Fruit fly (Drosophila melanogaster) whole organism, embryonic: ENCODE results near the gene CG42847.

ENCODE experiments used
- Awh ChIP-seq: fragments of 200-800 bp; sonication (Bioruptor generic); IDR thresholded peaks from 2 replicates; pipeline ENCODE4, ENCODE4 v1.3.6; 2022; ENCODE audit warnings: missing biosample characterization, missing genetic modification characterization
- Bteb2 ChIP-seq: fragments of 200-800 bp; sonication (Bioruptor generic); optimal IDR thresholded peaks from 2 replicates; lab custom pipeline; 2016; ENCODE audit warnings: missing biosample characterization, missing genetic modification characterization
- CG10209 ChIP-seq: fragments of 200-800 bp; sonication (Bioruptor generic); optimal IDR thresholded peaks from 3 replicates; lab custom pipeline; 2017; ENCODE audit warnings: missing biosample characterization, mild to moderate bottlenecking, missing genetic modification characterization, missing genetic modification reagents
- CG1024 ChIP-seq: fragments of 200-800 bp; sonication (Bioruptor generic); IDR thresholded peaks from 2 replicates; pipeline ENCODE4 v1.3.6; 2022; ENCODE audit warnings: missing biosample characterization, missing genetic modification characterization
- CG10321 ChIP-seq: fragments of 200-800 bp; sonication (Bioruptor generic); IDR thresholded peaks from 2 replicates; pipeline ENCODE4 v1.3.6; 2022; ENCODE audit warnings: missing biosample characterization, missing genetic modification characterization
- CG11093 ChIP-seq: fragments of 200-800 bp; sonication (Bioruptor generic); IDR thresholded peaks from 3 replicates; pipeline ENCODE4 v1.3.6; 2022; ENCODE audit warnings: missing biosample characterization, missing genetic modification characterization
- CG12391 ChIP-seq: fragments of 200-800 bp; sonication (Bioruptor generic); optimal IDR thresholded peaks from 3 replicates; lab custom pipeline; 2018; ENCODE audit warnings: missing biosample characterization, mild to moderate bottlenecking, missing genetic modification characterization, moderate library complexity
- CG12744 ChIP-seq: fragments of 200-800 bp; sonication (Bioruptor generic); optimal IDR thresholded peaks from 2 replicates; lab custom pipeline; 2016; ENCODE audit warnings: missing biosample characterization, missing genetic modification characterization
- CG14860 ChIP-seq: fragments of 200-800 bp; sonication (Bioruptor generic); IDR thresholded peaks from 3 replicates; pipeline ENCODE4 v1.3.6; 2022; ENCODE audit warnings: missing biosample characterization, missing genetic modification characterization; ENCODE audit not compliant: partially characterized antibody
- CG15073 ChIP-seq: fragments of 200-800 bp; sonication (Bioruptor generic); optimal IDR thresholded peaks from 2 replicates; lab custom pipeline; 2016; ENCODE audit warnings: missing biosample characterization, missing genetic modification characterization
- CG15696 ChIP-seq: fragments of 200-800 bp; sonication (Bioruptor generic); optimal IDR thresholded peaks from 2 replicates; lab custom pipeline; 2019; ENCODE audit warnings: missing biosample characterization, mild to moderate bottlenecking, missing genetic modification characterization, moderate library complexity
- CG1832 ChIP-seq: fragments of 200-800 bp; sonication (Bioruptor generic); optimal IDR thresholded peaks from 2 replicates; lab custom pipeline; 2017; ENCODE audit warnings: missing biosample characterization, mild to moderate bottlenecking, missing genetic modification characterization, inconsistent platforms
- CG2202 ChIP-seq: fragments of 200-800 bp; sonication (Bioruptor generic); optimal IDR thresholded peaks from 2 replicates; lab custom pipeline; 2018; ENCODE audit warnings: missing biosample characterization, mild to moderate bottlenecking, missing genetic modification characterization
- CG30431 ChIP-seq: fragments of 200-800 bp; sonication (Bioruptor generic); optimal IDR thresholded peaks from 2 replicates; lab custom pipeline; 2017; ENCODE audit warnings: missing biosample characterization, missing genetic modification characterization
- CG32772 ChIP-seq: fragments of 200-800 bp; sonication (Bioruptor generic); IDR thresholded peaks from 2 replicates; pipeline ENCODE4 v1.3.6; 2022; ENCODE audit warnings: missing biosample characterization, missing genetic modification characterization
- CG4707 ChIP-seq: fragments of 200-800 bp; sonication (Bioruptor generic); optimal IDR thresholded peaks from 2 replicates; lab custom pipeline; 2018; ENCODE audit warnings: missing biosample characterization, mild to moderate bottlenecking, missing genetic modification characterization, moderate library complexity
- CG5180 ChIP-seq: fragments of 200-800 bp; sonication (Bioruptor generic); optimal IDR thresholded peaks from 3 replicates; lab custom pipeline; 2017; ENCODE audit warnings: missing biosample characterization, missing genetic modification characterization, mild to moderate bottlenecking, moderate library complexity, missing genetic modification reagents
- CG8944 ChIP-seq: fragments of 200-800 bp; sonication (Bioruptor generic); optimal IDR thresholded peaks from 3 replicates; lab custom pipeline; 2016; ENCODE audit warnings: missing biosample characterization, missing genetic modification characterization
- CG9215 ChIP-seq: fragments of 200-800 bp; sonication (Bioruptor generic); IDR thresholded peaks from 2 replicates; pipeline ENCODE4 v1.3.6; 2022; ENCODE audit warnings: missing biosample characterization, missing genetic modification characterization
- CG9932 ChIP-seq: fragments of 200-800 bp; sonication (Bioruptor generic); IDR thresholded peaks from 2 replicates; pipeline ENCODE4 v1.3.6; 2022; ENCODE audit warnings: missing biosample characterization, missing genetic modification characterization
- D ChIP-seq, 2 experiments: fragments of 200-800 bp in 1 of 2; fragments of >200 bp in 1 of 2; sonication (Bioruptor generic) in 1 of 2; optimal IDR thresholded peaks; 2 replicates in 1 of 2; 3 replicates in 1 of 2; lab custom pipeline; 2017; ENCODE audit warnings: mild to moderate bottlenecking in 1 of 2, missing biosample characterization in 1 of 2, missing genetic modification characterization in 1 of 2, missing genetic modification reagents in 1 of 2
- Ets97D ChIP-seq: fragments of 200-800 bp; sonication (Bioruptor generic); optimal IDR thresholded peaks from 3 replicates; lab custom pipeline; 2016; ENCODE audit warnings: missing biosample characterization, missing genetic modification characterization
- H2.0 ChIP-seq: fragments of 200-800 bp; sonication (Bioruptor generic); IDR thresholded peaks from 2 replicates; pipeline ENCODE4 v1.3.6; 2022; ENCODE audit warnings: missing biosample characterization, missing genetic modification characterization
- HLH54F ChIP-seq: fragments of 200-800 bp; sonication (Bioruptor generic); optimal IDR thresholded peaks from 3 replicates; lab custom pipeline; 2016; ENCODE audit warnings: missing biosample characterization, missing genetic modification characterization
- Hsf ChIP-seq: fragments of 200-800 bp; sonication (Bioruptor generic); optimal IDR thresholded peaks from 3 replicates; lab custom pipeline; 2016; ENCODE audit warnings: missing biosample characterization, missing genetic modification characterization
- Nf-YB ChIP-seq: fragments of 200-800 bp; sonication (Bioruptor generic); optimal IDR thresholded peaks from 3 replicates; lab custom pipeline; 2019; ENCODE audit warnings: missing biosample characterization, mild to moderate bottlenecking, missing genetic modification characterization, moderate library complexity
- Side ChIP-seq: fragments of 200-800 bp; sonication (Bioruptor generic); optimal IDR thresholded peaks from 2 replicates; lab custom pipeline; 2016; ENCODE audit warnings: missing biosample characterization, missing genetic modification characterization
- Sin3A ChIP-seq: fragments of >200 bp; optimal IDR thresholded peaks from 2 replicates; lab custom pipeline; 2018
- TFAM ChIP-seq: fragments of 200-800 bp; sonication (Bioruptor generic); optimal IDR thresholded peaks from 2 replicates; lab custom pipeline; 2017; ENCODE audit warnings: missing biosample characterization, missing genetic modification characterization, inconsistent platforms
- Usf ChIP-seq: fragments of 200-800 bp; sonication (Bioruptor generic); optimal IDR thresholded peaks from 2 replicates; lab custom pipeline; 2017; ENCODE audit warnings: missing genotype, missing biosample characterization, missing genetic modification characterization
- YL-1 ChIP-seq: fragments of 200-800 bp; sonication (Bioruptor generic); optimal IDR thresholded peaks from 3 replicates; lab custom pipeline; 2017; ENCODE audit warnings: missing biosample characterization, mild to moderate bottlenecking, missing genetic modification characterization
- ab ChIP-seq: fragments of 200-800 bp; sonication (Bioruptor generic); optimal IDR thresholded peaks from 2 replicates; lab custom pipeline; 2016; ENCODE audit warnings: missing biosample characterization, missing genetic modification characterization
- cad ChIP-seq: fragments of >200 bp; optimal IDR thresholded peaks from 2 replicates; lab custom pipeline; 2017; ENCODE audit warnings: missing biosample characterization, missing genetic modification characterization
- chif ChIP-seq, 2 experiments: fragments of 200-800 bp; sonication (Bioruptor generic); optimal IDR thresholded peaks; 3 replicates each; lab custom pipeline; 2016; ENCODE audit warnings: missing biosample characterization in 2 of 2, missing genetic modification characterization in 2 of 2
- chn ChIP-seq: fragments of 200-800 bp; sonication (Bioruptor generic); optimal IDR thresholded peaks from 2 replicates; lab custom pipeline; 2016; ENCODE audit warnings: missing biosample characterization, missing genetic modification characterization
- danr ChIP-seq: fragments of 200-800 bp; sonication (Bioruptor generic); IDR thresholded peaks from 2 replicates; pipeline ENCODE4 v1.3.6; 2022; ENCODE audit warnings: missing biosample characterization, missing genetic modification characterization
- dimm ChIP-seq: fragments of 200-800 bp; sonication (Bioruptor generic); IDR thresholded peaks from 2 replicates; pipeline ENCODE4 v1.3.6; 2022; ENCODE audit warnings: missing biosample characterization, missing genetic modification characterization
- fd64A ChIP-seq: fragments of 200-800 bp; sonication (Bioruptor generic); optimal IDR thresholded peaks from 3 replicates; lab custom pipeline; 2018; ENCODE audit warnings: missing biosample characterization, mild to moderate bottlenecking, missing genetic modification characterization
- ftz-f1 ChIP-seq: fragments of 200-800 bp; sonication (Bioruptor generic); optimal IDR thresholded peaks from 2 replicates; lab custom pipeline; 2016; ENCODE audit warnings: missing biosample characterization, missing genetic modification characterization
- hbn ChIP-seq: fragments of 200-800 bp; sonication (Bioruptor generic); IDR thresholded peaks from 2 replicates; pipeline ENCODE4 v1.3.6; 2022; ENCODE audit warnings: missing biosample characterization, missing genetic modification characterization; ENCODE audit not compliant: partially characterized antibody
- p53 ChIP-seq: fragments of 200-800 bp; sonication (Bioruptor generic); optimal IDR thresholded peaks from 2 replicates; lab custom pipeline; 2016; ENCODE audit warnings: missing biosample characterization, missing genetic modification characterization
- pan ChIP-seq, 4 experiments: fragments of >200 bp in 3 of 4; fragments of 200-800 bp in 1 of 4; sonication (Bioruptor generic) in 1 of 4; optimal IDR thresholded peaks in 3 of 4; IDR thresholded peaks in 1 of 4; 2 replicates each; pipeline versions ENCODE4 v1.3.6 to Lab custom; 2017 to 2022; ENCODE audit warnings: missing biosample characterization in 2 of 4, missing genetic modification characterization in 2 of 4, mixed read lengths in 1 of 4
- pfk ChIP-seq: fragments of 200-800 bp; sonication (Bioruptor generic); optimal IDR thresholded peaks from 2 replicates; lab custom pipeline; 2018; ENCODE audit warnings: missing biosample characterization, mild to moderate bottlenecking, missing genetic modification characterization, moderate library complexity
- pzg ChIP-seq: fragments of 200-800 bp; sonication (Bioruptor generic); optimal IDR thresholded peaks from 3 replicates; lab custom pipeline; 2018; ENCODE audit warnings: missing biosample characterization, mild to moderate bottlenecking, missing genetic modification characterization, moderate library complexity
- ranshi ChIP-seq: fragments of 200-800 bp; sonication (Bioruptor generic); IDR thresholded peaks from 2 replicates; pipeline ENCODE4 v1.3.6; 2022; ENCODE audit warnings: missing biosample characterization, missing genetic modification characterization
- sim ChIP-seq: fragments of 200-800 bp; sonication (Bioruptor generic); IDR thresholded peaks from 2 replicates; pipeline ENCODE4 v1.3.6; 2022; ENCODE audit warnings: missing biosample characterization, missing genetic modification characterization
- sisA ChIP-seq: fragments of 200-800 bp; sonication (Bioruptor generic); IDR thresholded peaks from 2 replicates; pipeline ENCODE4 v1.3.6; 2022; ENCODE audit warnings: missing biosample characterization, missing genetic modification characterization
- ssp ChIP-seq: fragments of 200-800 bp; sonication (Bioruptor generic); IDR thresholded peaks from 2 replicates; pipeline ENCODE4 v1.3.6; 2022; ENCODE audit warnings: missing biosample characterization, missing genetic modification characterization
- tap ChIP-seq: fragments of 200-800 bp; optimal IDR thresholded peaks from 3 replicates; lab custom pipeline; 2019; ENCODE audit warnings: missing biosample characterization, mild to moderate bottlenecking, missing genetic modification characterization, moderate library complexity
- tll ChIP-seq, 2 experiments: fragments of 200-800 bp in 1 of 2; fragments of >200 bp in 1 of 2; sonication (Bioruptor generic) in 1 of 2; optimal IDR thresholded peaks; 2 replicates each; lab custom pipeline; 2017 to 2019; ENCODE audit warnings: missing biosample characterization in 2 of 2, missing genetic modification characterization in 2 of 2, mild to moderate bottlenecking in 1 of 2, moderate library complexity in 1 of 2
- vnd ChIP-seq: fragments of 200-800 bp; sonication (Bioruptor generic); IDR thresholded peaks from 3 replicates; pipeline ENCODE4 v1.3.6; 2022; ENCODE audit warnings: missing biosample characterization, missing genetic modification characterization; ENCODE audit not compliant: partially characterized antibody

CG42847 gene

DNA sequence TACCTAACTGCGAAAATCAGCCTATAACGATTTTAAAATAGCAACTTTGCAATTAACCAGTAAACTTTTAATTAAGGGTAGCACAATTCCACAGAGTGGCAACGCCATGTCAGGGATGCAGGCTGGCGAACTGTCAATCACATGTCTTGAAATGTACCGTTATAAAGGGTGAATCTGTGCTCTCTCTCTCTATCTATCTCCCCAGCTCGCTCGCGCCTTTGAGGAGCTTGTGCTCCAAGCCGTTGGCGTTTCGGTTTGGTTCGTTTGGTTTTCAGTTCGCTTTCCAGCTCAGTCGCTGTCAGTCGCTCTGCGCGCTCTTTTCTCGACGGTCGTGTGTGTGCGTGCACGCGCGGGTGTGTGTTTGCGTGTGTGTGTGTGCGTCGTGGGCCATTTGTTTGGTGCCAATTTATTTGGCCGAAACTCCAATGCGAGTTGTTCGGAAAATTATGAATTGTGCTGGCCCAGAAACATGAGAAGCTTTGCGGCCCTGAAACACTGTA, 9.6 kb downstream of the CG42847 start, which contains the start of gene numb (continued):
- TF ChIP-seq CG4707 (GFP tag; lab: Kevin White, UChicago) (no peak), pzg (peak; percentile 43), hbn (no peak), tap (peak; percentile 10), Nf-YB (no peak), ab (no peak), ftz-f1 (GFP tag; lab: Kevin White, UChicago) (peak; percentile 9), Usf (GFP tag; lab: Kevin White, UChicago) (no peak), H2.0 (no peak), sisA (no peak), CG12391 (no peak), CG1024 (GFP tag; lab: Robert Waterston, UW) (no peak), D (optimal IDR thresholded peaks at IDR 0.05; lab: Kevin White, UChicago) (no peak), D (GFP tag; optimal IDR thresholded peaks at IDR 0.05; lab: Kevin White, UChicago) (no peak), CG2202 (tag; lab: Kevin White, UChicago) (no peak), Awh (GFP tag; lab: Robert Waterston, UW) (no peak), chif (GFP tag; optimal IDR thresholded peaks at IDR 0.05; lab: Kevin White, UChicago) (no peak), CG11093 (GFP tag; lab: Robert Waterston, UW) (0 out of 3 replicates have a peak, but pooled peaks have one; percentile 24), ssp (GFP tag; lab: Robert Waterston, UW) (no peak), Ets97D (peak; percentile 11), fd64A (GFP tag; lab: Kevin White, UChicago) (no peak), Bteb2 (no peak), Hsf (GFP tag; lab: Kevin White, UChicago) (no peak), CG30431 (GFP tag; lab: Kevin White, UChicago) (no peak), sim (GFP tag; lab: Robert Waterston, UW) (no peak), tll (GFP tag; optimal IDR thresholded peaks at IDR 0.05; lab: Kevin White, UChicago) (no peak), chn (GFP tag; lab: Kevin White, UChicago) (no peak), cad (GFP tag; lab: Kevin White, UChicago) (no peak), CG14860 (GFP tag; lab: Robert Waterston, UW) (no peak), Side (GFP tag; lab: Kevin White, UChicago) (no peak), p53 (GFP tag; lab: Kevin White, UChicago) (no peak), Sin3A (no peak), CG9932 (no peak), CG12744 (no peak), vnd (GFP tag; lab: Robert Waterston, UW) (no peak), CG1832 (GFP tag; lab: Kevin White, UChicago) (peak; percentile 51), pfk (GFP tag; lab: Kevin White, UChicago) (no peak), pan (optimal IDR thresholded peaks at IDR 0.05; lab: Kevin White, UChicago) (no peak), pan (GFP tag; optimal IDR thresholded peaks at IDR 0.05 in 1 of 2, IDR thresholded peaks at IDR 0.05 in 1 of 2) (no peak), CG15073 (GFP tag; lab: Kevin White, UChicago) (no peak), CG9215 (no peak), YL-1 (no peak), TFAM (no peak), ranshi (no peak), HLH54F (GFP tag; lab: Kevin White, UChicago) (no peak), danr (GFP tag; lab: Robert Waterston, UW) (no peak), CG15696 (no peak), dimm (no peak), CG32772 (GFP tag; lab: Robert Waterston, UW) (no peak), CG5180 (GFP tag; lab: Kevin White, UChicago) (peak; percentile 18), CG10209 (GFP tag; lab: Kevin White, UChicago) (no peak), CG10321 (GFP tag; lab: Robert Waterston, UW) (no peak; the same call in 1 of the 2 replicates), CG8944 (GFP tag; lab: Kevin White, UChicago) (no peak)
